Worm (Caenorhabditis elegans): ENCODE data around the gene srw-113.

Gene srw-113

ce11 chrV:15310780-15311179 lies 22.2 kb upstream of the srw-113 start, which contains the start of gene irld-62:
TSS of gene irld-62 (plus strand) at chrV:15311080.
- no peak for TF ChIP-seq cey-2 (tag; optimal IDR thresholded peaks at IDR 0.05; ENCODE audit: borderline replicate concordance, insufficient read depth)
- no peak for TF ChIP-seq nhr-237 (tag; optimal IDR thresholded peaks at IDR 0.05)
- no peak for TF ChIP-seq ceh-32 (tag; optimal IDR thresholded peaks at IDR 0.05; ENCODE audit: poor library complexity)
- TF ChIP-seq ces-1 (GFP tag; optimal IDR thresholded peaks at IDR 0.05), result no peak
- TF ChIP-seq Y48G9A.11 (GFP tag; IDR thresholded peaks at IDR 0.05), result no peak
- no peak for TF ChIP-seq pha-4 (GFP tag; IDR thresholded peaks at IDR 0.05)
- TF ChIP-seq pha-4 (tag; optimal IDR thresholded peaks at IDR 0.05), result no peak
- no peak for TF ChIP-seq mxl-3 (GFP tag; optimal IDR thresholded peaks at IDR 0.05)
- TF ChIP-seq mep-1 (tag; optimal IDR thresholded peaks at IDR 0.05), result no peak
- TF ChIP-seq nhr-48 (tag; optimal IDR thresholded peaks at IDR 0.05), result no peak

ce11 chrV:15313529-15313928 lies 19.4 kb upstream of the srw-113 start:
- TF ChIP-seq unc-62 (GFP tag; optimal IDR thresholded peaks at IDR 0.05 in 1 of 2) (peak in 1 of 2 experiments; percentile 81), unc-62 (tag; optimal IDR thresholded peaks at IDR 0.05) (no peak), aha-1 (tag) (peak; percentile 69), ceh-82 (tag; optimal IDR thresholded peaks at IDR 0.05) (no peak)

ce11 chrV:15315827-15316527 lies 17.0 kb upstream of the srw-113 start, which contains the start of the genes srt-22 and nhr-246:
TSS of gene srt-22 (minus strand) at chrV:15315927.
TSS of gene nhr-246 (plus strand) at chrV:15316477.
- TF ChIP-seq daf-16 (GFP tag; optimal IDR thresholded peaks at IDR 0.05) (no peak), daf-16 (tag; optimal IDR thresholded peaks at IDR 0.05) (peak; percentile 90), ceh-44 (GFP tag; IDR thresholded peaks at IDR 0.05) (no peak)

- no peak for TF ChIP-seq mep-1 (tag; optimal IDR thresholded peaks at IDR 0.05)
- TF ChIP-seq Y5F2A.4 (GFP tag; optimal IDR thresholded peaks at IDR 0.05), result no peak
- TF ChIP-seq Y75B8A.6 (GFP tag; IDR thresholded peaks at IDR 0.05), result no peak
- TF ChIP-seq hlh-30 (tag; optimal IDR thresholded peaks at IDR 0.05; ENCODE audit: insufficient read depth), result no peak
- TF ChIP-seq lim-7 (GFP tag; IDR thresholded peaks at IDR 0.05), result no peak
- TF ChIP-seq nhr-28 (tag; optimal IDR thresholded peaks at IDR 0.05), result peak; percentile 96
- TF ChIP-seq ceh-28 (tag; optimal IDR thresholded peaks at IDR 0.05), result no peak
- TF ChIP-seq duxl-1 (tag; optimal IDR thresholded peaks at IDR 0.05; ENCODE audit: poor library complexity), result no peak
- no peak for TF ChIP-seq spr-3 (GFP tag; optimal IDR thresholded peaks at IDR 0.05)
- TF ChIP-seq mes-2 (tag; optimal IDR thresholded peaks at IDR 0.05; ENCODE audit: poor library complexity, severe bottlenecking), result no peak
- TF ChIP-seq sdz-12 (GFP tag; optimal IDR thresholded peaks at IDR 0.05), result no peak
- no peak for TF ChIP-seq mdt-29 (GFP tag; IDR thresholded peaks at IDR 0.05)
- TF ChIP-seq gei-8 (GFP tag; optimal IDR thresholded peaks at IDR 0.05), result no peak
- no peak for TF ChIP-seq nhr-76 (tag; optimal IDR thresholded peaks at IDR 0.05)
- no peak for TF ChIP-seq snpc-1.2 (GFP tag; IDR thresholded peaks at IDR 0.05)
- TF ChIP-seq set-16 (GFP tag; IDR thresholded peaks at IDR 0.05), result no peak
- no peak for TF ChIP-seq dmd-8 (GFP tag; IDR thresholded peaks at IDR 0.05)
- TF ChIP-seq dmd-9 (GFP tag; IDR thresholded peaks at IDR 0.05), result no peak
- TF ChIP-seq rbr-2 (tag; optimal IDR thresholded peaks at IDR 0.05), result no peak
- TF ChIP-seq fos-1 (tag; optimal IDR thresholded peaks at IDR 0.05), result no peak
- no peak for TF ChIP-seq lin-39 (tag; optimal IDR thresholded peaks at IDR 0.05)
- TF ChIP-seq mdl-1 (tag; optimal IDR thresholded peaks at IDR 0.05), result peak in 1 of 2 experiments; percentile 30
- TF ChIP-seq unc-62 (GFP tag; optimal IDR thresholded peaks at IDR 0.05 in 1 of 2), result no peak
- TF ChIP-seq unc-62 (tag; optimal IDR thresholded peaks at IDR 0.05), result no peak
- no peak for TF ChIP-seq vab-7 (GFP tag; IDR thresholded peaks at IDR 0.05)
- TF ChIP-seq R02D3.7 (tag; optimal IDR thresholded peaks at IDR 0.05), result no peak
- TF ChIP-seq pha-4 (GFP tag; IDR thresholded peaks at IDR 0.05), result no peak
- no peak for TF ChIP-seq pha-4 (tag; optimal IDR thresholded peaks at IDR 0.05)
- TF ChIP-seq ces-1 (GFP tag; optimal IDR thresholded peaks at IDR 0.05), result no peak
- no peak for TF ChIP-seq zfp-3 (GFP tag; conservative IDR thresholded peaks at IDR 0.05)
- TF ChIP-seq php-3 (GFP tag; IDR thresholded peaks at IDR 0.05), result no peak
- TF ChIP-seq unc-39 (tag; optimal IDR thresholded peaks at IDR 0.05), result no peak
- no peak for TF ChIP-seq zip-2 (tag; optimal IDR thresholded peaks at IDR 0.05)
- no peak for TF ChIP-seq spr-1 (tag; optimal IDR thresholded peaks at IDR 0.05)
These were observed 14.3 kb upstream of the srw-113 start, which contains the start of gene nhr-291 for ce11 chrV:15318638-15319037. TSS of gene nhr-291 (plus strand) at chrV:15318961.
